Worm (Caenorhabditis elegans): ENCODE data around the gene ghi-1.

DNA sequence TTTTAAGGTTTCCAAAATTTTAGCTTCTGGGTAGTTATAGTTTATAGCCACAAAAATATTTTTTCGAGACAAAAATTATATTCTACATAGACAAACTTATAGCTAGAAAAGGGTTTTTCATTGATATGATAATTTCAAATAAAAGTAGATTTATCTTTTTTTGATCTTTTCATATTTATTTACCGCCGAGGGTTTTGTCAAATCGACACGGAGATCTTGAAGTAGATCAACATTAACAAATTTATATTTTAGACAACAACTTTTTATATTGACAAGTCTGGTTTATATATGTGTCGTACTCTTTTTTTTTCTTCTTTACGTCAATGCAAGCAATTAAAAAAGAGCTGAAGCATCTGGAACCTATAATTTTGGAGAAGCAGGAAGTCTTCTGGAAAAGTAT, 12.3 kb downstream of the ghi-1 start:
- no peak for TF ChIP-seq nhr-6 (tag; optimal IDR thresholded peaks at IDR 0.05)
- TF ChIP-seq ama-1 (optimal IDR thresholded peaks at IDR 0.05), result no peak
- no peak for TF ChIP-seq mdl-1 (tag; optimal IDR thresholded peaks at IDR 0.05)
- TF ChIP-seq nhr-11 (tag; optimal IDR thresholded peaks at IDR 0.05), result no peak
- TF ChIP-seq skn-1 (tag; optimal IDR thresholded peaks at IDR 0.05), result no peak
- TF ChIP-seq fos-1 (tag; optimal IDR thresholded peaks at IDR 0.05), result no peak
- no peak for TF ChIP-seq nhr-12 (tag; optimal IDR thresholded peaks at IDR 0.05)
- TF ChIP-seq crh-2 (tag; optimal IDR thresholded peaks at IDR 0.05), result no peak

All from whole organism, L2 larva.